Worm (Caenorhabditis elegans) whole organism, late embryonic: Measurements from ENCODE around the gene F01D4.5.

Source experiments
- C08G9.2 ChIP-seq: sonication (generic microtip); optimal IDR thresholded peaks from 2 replicates; lab custom pipeline; 2016; ENCODE audit warnings: mild to moderate bottlenecking, missing genetic modification characterization, moderate library complexity, missing compliant biosample characterization
- ceh-24 ChIP-seq: sonication (generic microtip); optimal IDR thresholded peaks from 2 replicates; lab custom pipeline; 2016; ENCODE audit warnings: mild to moderate bottlenecking, missing genetic modification characterization, missing compliant biosample characterization
- che-1 ChIP-seq: sonication (generic microtip); optimal IDR thresholded peaks from 2 replicates; lab custom pipeline; 2016; ENCODE audit warnings: mild to moderate bottlenecking, missing genetic modification characterization, missing compliant biosample characterization
- gmeb-2 ChIP-seq: sonication (generic microtip); optimal IDR thresholded peaks from 2 replicates; lab custom pipeline; 2016; ENCODE audit warnings: missing genetic modification characterization, inconsistent platforms, missing compliant biosample characterization
- hlh-30 ChIP-seq: sonication (generic microtip); optimal IDR thresholded peaks from 2 replicates; lab custom pipeline; 2017; ENCODE audit warnings: antibody characterized with exemption, missing genetic modification characterization, missing compliant biosample characterization; ENCODE audit not compliant: insufficient read depth
- pha-4 ChIP-seq: fragments of 150-350 bp; optimal IDR thresholded peaks from 2 replicates; lab custom pipeline; 2018; ENCODE audit warnings: missing biosample characterization, missing genetic modification reagents, missing genetic modification characterization

- TF ChIP-seq pha-4 (no peak), che-1 (tag; lab: Kevin White, UChicago) (no peak), hlh-30 (tag; lab: Kevin White, UChicago) (no peak), gmeb-2 (tag; lab: Kevin White, UChicago) (no peak), ceh-24 (tag; lab: Kevin White, UChicago) (no peak), C08G9.2 (tag; lab: Kevin White, UChicago) (no peak)
Measured at ce11 chrIV:10521106-10521505, 37.6 kb upstream of the F01D4.5 start, which contains the start of gene cal-4.
